Fruit fly (Drosophila melanogaster): ENCODE measurements around the gene Snx6.

DNA sequence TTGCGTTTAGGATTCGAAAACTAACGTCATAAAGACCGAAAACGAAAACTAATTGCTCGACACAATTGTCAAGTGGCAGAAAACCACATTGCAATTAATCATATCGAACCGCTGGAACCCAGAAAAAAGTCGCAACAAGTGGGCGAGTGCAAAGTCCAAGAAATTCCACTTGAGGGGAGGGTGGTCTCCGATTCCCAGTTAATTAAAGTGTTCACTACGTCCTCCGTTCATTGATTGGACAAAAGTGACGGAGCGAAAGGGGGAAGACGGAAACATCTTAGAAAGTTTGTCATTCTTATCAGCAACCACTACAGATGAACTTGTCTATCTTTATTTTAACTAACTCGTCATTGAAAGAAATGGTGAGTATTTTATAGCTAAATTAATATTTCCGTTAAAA is 18.0 kb downstream of the Snx6 start:
- TF ChIP-seq rgr (GFP tag; optimal IDR thresholded peaks at IDR 0.05) (no peak), pan (optimal IDR thresholded peaks at IDR 0.05) (no peak), Jra (GFP tag; optimal IDR thresholded peaks at IDR 0.05) (no peak), br (GFP tag; optimal IDR thresholded peaks at IDR 0.05) (no peak), psq (GFP tag; optimal IDR thresholded peaks at IDR 0.05) (no peak), lola (GFP tag; optimal IDR thresholded peaks at IDR 0.05) (no peak), sage (GFP tag; optimal IDR thresholded peaks at IDR 0.05) (no peak)

All from whole organism, wandering third instar larva.